Worm (Caenorhabditis elegans) whole organism, midembryonic: ENCODE measurements around the gene suex-2.
A peak's percentile ranks its signal among the peaks of the same experiment; 100 is the strongest.
"Not testable (repeated sequence)": the region's sequence is repeated elsewhere in the genome, so short reads cannot be mapped to it uniquely, and the experiment has no call there.

Experiments used
- T22C8.4 ChIP-seq: fragments of 200-800 bp; sonication (Bioruptor generic); IDR thresholded peaks from 2 replicates; pipeline ENCODE4 v1.3.6; 2022; ENCODE audit warnings: missing genetic modification characterization, missing compliant biosample characterization
- flt-1 ChIP-seq: fragments of 200-800 bp; sonication (Bioruptor generic); IDR thresholded peaks from 2 replicates; pipeline ENCODE4 v1.3.6; 2022; ENCODE audit warnings: missing genetic modification characterization, missing compliant biosample characterization
- klf-2 ChIP-seq: fragments of 200-800 bp; sonication (Bioruptor generic); conservative IDR thresholded peaks from 2 replicates; pipeline ENCODE4 v1.3.6; 2022; ENCODE audit warnings: missing genetic modification reagents, missing genetic modification characterization, missing compliant biosample characterization
- med-1 ChIP-seq: sonication (generic microtip); optimal IDR thresholded peaks from 2 replicates; lab custom pipeline; 2017; ENCODE audit warnings: missing genetic modification characterization, mild to moderate bottlenecking, missing compliant biosample characterization, antibody characterized with exemption, missing genetic modification reagents; ENCODE audit not compliant: insufficient read depth
- ref-1 ChIP-seq: fragments of 200-800 bp; sonication (Bioruptor generic); conservative IDR thresholded peaks from 2 replicates; pipeline ENCODE4 v1.3.6; 2022; ENCODE audit warnings: missing genetic modification reagents, missing genetic modification characterization, missing compliant biosample characterization
- tab-1 ChIP-seq: fragments of 200-800 bp; sonication (Bioruptor generic); IDR thresholded peaks from 2 replicates; pipeline ENCODE4 v1.3.6; 2022; ENCODE audit warnings: missing genetic modification characterization, missing compliant biosample characterization
- ztf-23 ChIP-seq: fragments of 200-800 bp; sonication (Bioruptor generic); IDR thresholded peaks from 2 replicates; pipeline ENCODE4 v1.3.6; 2022; ENCODE audit warnings: missing genetic modification reagents, missing genetic modification characterization, missing compliant biosample characterization
- ztf-29 ChIP-seq: fragments of 200-800 bp; sonication (Bioruptor generic); IDR thresholded peaks from 2 replicates; pipeline ENCODE4 v1.3.6; 2022; ENCODE audit warnings: missing genetic modification reagents, missing genetic modification characterization, missing compliant biosample characterization

- TF ChIP-seq T22C8.4 (GFP tag; lab: Robert Waterston, UW): peak; percentile 79
- TF ChIP-seq flt-1 (GFP tag; lab: Robert Waterston, UW); med-1: not testable (repeated sequence)
- peak; percentile 82 for TF ChIP-seq klf-2 (GFP tag; lab: Robert Waterston, UW)
- TF ChIP-seq ref-1 (GFP tag; lab: Robert Waterston, UW): peak; percentile 72
- TF ChIP-seq tab-1: peak; percentile 90
- TF ChIP-seq ztf-29: peak; percentile 88
- TF ChIP-seq ztf-23: peak; percentile 82
Measured at ce11 chrIV:8964042-8964441, 4.0 kb upstream of the suex-2 start.
